Fruit fly (Drosophila melanogaster) whole organism, embryonic: ENCODE results near the gene Veneno.

Source experiments
- Asciz ChIP-seq: fragments of 200-800 bp; sonication (Bioruptor generic); optimal IDR thresholded peaks from 2 replicates; lab custom pipeline; 2017; ENCODE audit warnings: missing biosample characterization, mild to moderate bottlenecking, missing genetic modification characterization, missing genetic modification reagents
- Atf6 ChIP-seq: fragments of 200-800 bp; sonication (Bioruptor generic); IDR thresholded peaks from 2 replicates; pipeline ENCODE4 v1.3.6; 2022; ENCODE audit warnings: missing biosample characterization, missing genetic modification characterization
- Awh ChIP-seq: fragments of 200-800 bp; sonication (Bioruptor generic); IDR thresholded peaks from 2 replicates; pipeline ENCODE4, ENCODE4 v1.3.6; 2022; ENCODE audit warnings: missing biosample characterization, missing genetic modification characterization
- CG10321 ChIP-seq: fragments of 200-800 bp; sonication (Bioruptor generic); IDR thresholded peaks from 2 replicates; pipeline ENCODE4 v1.3.6; 2022; ENCODE audit warnings: missing biosample characterization, missing genetic modification characterization
- CG11504 ChIP-seq: fragments of 200-800 bp; sonication (Bioruptor generic); optimal IDR thresholded peaks from 3 replicates; lab custom pipeline; 2019; ENCODE audit warnings: missing biosample characterization, mild to moderate bottlenecking, missing genetic modification characterization, moderate library complexity
- CG12155 ChIP-seq: fragments of 200-800 bp; sonication (Bioruptor generic); optimal IDR thresholded peaks from 3 replicates; lab custom pipeline; 2016; ENCODE audit warnings: missing biosample characterization, missing genetic modification characterization
- CG1602 ChIP-seq: fragments of 200-800 bp; sonication (Bioruptor generic); optimal IDR thresholded peaks from 3 replicates; lab custom pipeline; 2016; ENCODE audit warnings: missing biosample characterization, missing genetic modification characterization
- CG17361 ChIP-seq: fragments of 200-800 bp; sonication (Bioruptor generic); IDR thresholded peaks from 3 replicates; pipeline ENCODE4 v1.3.6; 2022; ENCODE audit warnings: missing biosample characterization, missing genetic modification characterization
- CG18011 ChIP-seq: fragments of 200-800 bp; sonication (Bioruptor generic); optimal IDR thresholded peaks from 2 replicates; lab custom pipeline; 2017; ENCODE audit warnings: missing biosample characterization, missing genetic modification characterization, mild to moderate bottlenecking, moderate library complexity, missing genotype
- CG2129 ChIP-seq: fragments of 200-800 bp; sonication (Bioruptor generic); IDR thresholded peaks from 2 replicates; pipeline ENCODE4 v1.3.6; 2022; ENCODE audit warnings: missing biosample characterization, missing genetic modification characterization; ENCODE audit not compliant: partially characterized antibody
- CG3407 ChIP-seq: fragments of 200-800 bp; sonication (Bioruptor generic); optimal IDR thresholded peaks from 2 replicates; lab custom pipeline; 2018; ENCODE audit warnings: missing biosample characterization, mild to moderate bottlenecking, missing genetic modification characterization
- CG34376 ChIP-seq: fragments of 200-800 bp; sonication (Bioruptor generic); optimal IDR thresholded peaks from 2 replicates; lab custom pipeline; 2018; ENCODE audit warnings: missing biosample characterization, mild to moderate bottlenecking, missing genetic modification characterization
- CG3995 ChIP-seq: fragments of 200-800 bp; sonication (Bioruptor generic); optimal IDR thresholded peaks from 3 replicates; lab custom pipeline; 2016; ENCODE audit warnings: missing biosample characterization, missing genetic modification characterization
- CG42726 ChIP-seq: fragments of 200-800 bp; sonication (Bioruptor generic); IDR thresholded peaks from 2 replicates; pipeline ENCODE4 v1.3.6; 2022; ENCODE audit warnings: missing biosample characterization, missing genetic modification characterization; ENCODE audit not compliant: partially characterized antibody
- CG4360 ChIP-seq: fragments of 200-800 bp; sonication (Bioruptor generic); IDR thresholded peaks from 2 replicates; pipeline ENCODE4 v1.3.6; 2022; ENCODE audit warnings: missing biosample characterization, missing genetic modification characterization
- CG4707 ChIP-seq: fragments of 200-800 bp; sonication (Bioruptor generic); optimal IDR thresholded peaks from 2 replicates; lab custom pipeline; 2018; ENCODE audit warnings: missing biosample characterization, mild to moderate bottlenecking, missing genetic modification characterization, moderate library complexity
- CG5953 ChIP-seq: fragments of 200-800 bp; sonication (Bioruptor generic); IDR thresholded peaks from 2 replicates; pipeline ENCODE4 v1.3.6; 2022; ENCODE audit warnings: missing biosample characterization, missing genetic modification characterization
- CG6254 ChIP-seq: fragments of 200-800 bp; sonication (Bioruptor generic); optimal IDR thresholded peaks from 3 replicates; lab custom pipeline; 2017; ENCODE audit warnings: mild to moderate bottlenecking, missing biosample characterization, missing genetic modification reagents, missing genetic modification characterization
- CG6272 ChIP-seq: fragments of 200-800 bp; sonication (Bioruptor generic); IDR thresholded peaks from 2 replicates; pipeline ENCODE4 v1.3.6; 2022; ENCODE audit warnings: missing biosample characterization, missing genetic modification characterization
- CG6654 ChIP-seq: fragments of 200-800 bp; sonication (Bioruptor generic); optimal IDR thresholded peaks from 2 replicates; lab custom pipeline; 2017; ENCODE audit warnings: missing biosample characterization, mild to moderate bottlenecking, missing genetic modification characterization
- D ChIP-seq, 2 experiments: fragments of 200-800 bp in 1 of 2; fragments of >200 bp in 1 of 2; sonication (Bioruptor generic) in 1 of 2; optimal IDR thresholded peaks; 2 replicates in 1 of 2; 3 replicates in 1 of 2; lab custom pipeline; 2017; ENCODE audit warnings: mild to moderate bottlenecking in 1 of 2, missing biosample characterization in 1 of 2, missing genetic modification characterization in 1 of 2, missing genetic modification reagents in 1 of 2
- Dp ChIP-seq: fragments of 200-800 bp; sonication (Bioruptor generic); optimal IDR thresholded peaks from 2 replicates; lab custom pipeline; 2018; ENCODE audit warnings: missing biosample characterization, mild to moderate bottlenecking, missing genetic modification characterization, moderate library complexity
- Fer1 ChIP-seq: fragments of 200-800 bp; sonication (Bioruptor generic); optimal IDR thresholded peaks from 2 replicates; lab custom pipeline; 2017; ENCODE audit warnings: missing biosample characterization, mild to moderate bottlenecking, missing genetic modification characterization
- GATAe ChIP-seq: fragments of 200-800 bp; sonication (Bioruptor generic); conservative IDR thresholded peaks from 2 replicates; pipeline ENCODE4 v1.3.6; 2022; ENCODE audit warnings: missing biosample characterization, missing genetic modification characterization
- HHEX ChIP-seq: fragments of 200-800 bp; sonication (Bioruptor generic); optimal IDR thresholded peaks from 3 replicates; lab custom pipeline; 2017; ENCODE audit warnings: missing biosample characterization, mild to moderate bottlenecking, missing genetic modification characterization, missing genetic modification reagents
- HLHmδ ChIP-seq: fragments of 200-800 bp; sonication (Bioruptor generic); optimal IDR thresholded peaks from 2 replicates; lab custom pipeline; 2018; ENCODE audit warnings: missing biosample characterization, mild to moderate bottlenecking, missing genetic modification characterization, moderate library complexity
- Lim3 ChIP-seq: fragments of 200-800 bp; sonication (Bioruptor generic); IDR thresholded peaks from 2 replicates; pipeline ENCODE4 v1.3.6; 2022; ENCODE audit warnings: missing biosample characterization, missing genetic modification characterization
- Neu2 ChIP-seq: fragments of 200-800 bp; sonication (Bioruptor generic); optimal IDR thresholded peaks from 3 replicates; lab custom pipeline; 2016; ENCODE audit warnings: missing biosample characterization, missing genetic modification characterization, borderline replicate concordance
- Scr ChIP-seq: fragments of 200-800 bp; sonication (Bioruptor generic); IDR thresholded peaks from 2 replicates; pipeline ENCODE4 v1.3.6; 2022; ENCODE audit warnings: missing biosample characterization, missing genetic modification characterization; ENCODE audit not compliant: partially characterized antibody
- TFAM ChIP-seq: fragments of 200-800 bp; sonication (Bioruptor generic); optimal IDR thresholded peaks from 2 replicates; lab custom pipeline; 2017; ENCODE audit warnings: missing biosample characterization, missing genetic modification characterization, inconsistent platforms
- ab ChIP-seq: fragments of 200-800 bp; sonication (Bioruptor generic); optimal IDR thresholded peaks from 2 replicates; lab custom pipeline; 2016; ENCODE audit warnings: missing biosample characterization, missing genetic modification characterization
- bbx ChIP-seq: fragments of 200-800 bp; sonication (Bioruptor generic); IDR thresholded peaks from 2 replicates; pipeline ENCODE4 v1.3.6; 2022; ENCODE audit warnings: missing biosample characterization, missing genetic modification characterization; ENCODE audit not compliant: partially characterized antibody
- cad ChIP-seq: fragments of >200 bp; optimal IDR thresholded peaks from 2 replicates; lab custom pipeline; 2017; ENCODE audit warnings: missing biosample characterization, missing genetic modification characterization
- dimm ChIP-seq: fragments of 200-800 bp; sonication (Bioruptor generic); IDR thresholded peaks from 2 replicates; pipeline ENCODE4 v1.3.6; 2022; ENCODE audit warnings: missing biosample characterization, missing genetic modification characterization
- dmrt99B ChIP-seq: fragments of 200-800 bp; sonication (Bioruptor generic); optimal IDR thresholded peaks from 2 replicates; lab custom pipeline; 2018; ENCODE audit warnings: missing biosample characterization, mild to moderate bottlenecking, missing genetic modification characterization, moderate library complexity
- dpn ChIP-seq, 2 experiments: fragments of 200-800 bp; sonication (Bioruptor generic); optimal IDR thresholded peaks; 3 replicates each; lab custom pipeline; 2016; ENCODE audit warnings: missing biosample characterization in 2 of 2, missing genetic modification characterization in 2 of 2
- gcm2 ChIP-seq: fragments of 200-800 bp; sonication (Bioruptor generic); optimal IDR thresholded peaks from 2 replicates; lab custom pipeline; 2016; ENCODE audit warnings: missing biosample characterization, missing genetic modification characterization
- gem ChIP-seq: fragments of 200-800 bp; sonication (Bioruptor generic); optimal IDR thresholded peaks from 2 replicates; lab custom pipeline; 2019; ENCODE audit warnings: missing biosample characterization, mild to moderate bottlenecking, missing genetic modification characterization, moderate library complexity
- jumu ChIP-seq: fragments of 200-800 bp; sonication (Bioruptor generic); optimal IDR thresholded peaks from 3 replicates; lab custom pipeline; 2016; ENCODE audit warnings: missing biosample characterization, missing genetic modification characterization
- lmd ChIP-seq: fragments of 200-800 bp; sonication (Bioruptor generic); IDR thresholded peaks from 2 replicates; pipeline ENCODE4 v1.3.6; 2022; ENCODE audit warnings: missing biosample characterization, missing genetic modification characterization
- nom ChIP-seq: fragments of 200-800 bp; sonication (Bioruptor generic); optimal IDR thresholded peaks from 2 replicates; lab custom pipeline; 2017; ENCODE audit warnings: missing biosample characterization, missing genetic modification characterization, mild to moderate bottlenecking, moderate library complexity, missing genetic modification reagents
- org-1 ChIP-seq: fragments of 200-800 bp; sonication (Bioruptor generic); optimal IDR thresholded peaks from 2 replicates; lab custom pipeline; 2017; ENCODE audit warnings: missing biosample characterization, missing genetic modification characterization
- phol ChIP-seq: fragments of 200-800 bp; sonication (Bioruptor generic); optimal IDR thresholded peaks from 3 replicates; lab custom pipeline; 2018; ENCODE audit warnings: missing biosample characterization, mild to moderate bottlenecking, missing genetic modification characterization, moderate library complexity
- pzg ChIP-seq: fragments of 200-800 bp; sonication (Bioruptor generic); optimal IDR thresholded peaks from 3 replicates; lab custom pipeline; 2018; ENCODE audit warnings: missing biosample characterization, mild to moderate bottlenecking, missing genetic modification characterization, moderate library complexity
- salm ChIP-seq: fragments of 200-800 bp; sonication (Bioruptor generic); optimal IDR thresholded peaks from 2 replicates; lab custom pipeline; 2018; ENCODE audit warnings: missing biosample characterization, mild to moderate bottlenecking, missing genetic modification characterization
- sd ChIP-seq: fragments of 200-800 bp; sonication (Bioruptor generic); optimal IDR thresholded peaks from 3 replicates; lab custom pipeline; 2018; ENCODE audit warnings: missing biosample characterization, mild to moderate bottlenecking, missing genetic modification characterization, moderate library complexity
- slp2 ChIP-seq: fragments of 200-800 bp; sonication (Bioruptor generic); optimal IDR thresholded peaks from 2 replicates; lab custom pipeline; 2016; ENCODE audit warnings: missing biosample characterization, missing genetic modification characterization
- trh ChIP-seq: fragments of 200-800 bp; sonication (Bioruptor generic); optimal IDR thresholded peaks from 2 replicates; lab custom pipeline; 2016; ENCODE audit warnings: missing biosample characterization, missing genetic modification characterization
- wdn ChIP-seq: fragments of 200-800 bp; sonication (Bioruptor generic); IDR thresholded peaks from 2 replicates; pipeline ENCODE4 v1.3.6; 2022; ENCODE audit warnings: missing biosample characterization, missing genetic modification characterization
- z ChIP-seq: fragments of 200-800 bp; sonication (Bioruptor generic); IDR thresholded peaks from 3 replicates; pipeline ENCODE4 v1.3.6; 2022; ENCODE audit warnings: missing biosample characterization, missing genetic modification characterization

Veneno gene

dm6 chr3R:8355579-8355978 lies 6.8 kb downstream of the Veneno start (continued):
- no peak for TF ChIP-seq cad (GFP tag; lab: Kevin White, UChicago)
- TF ChIP-seq Fer1, result peak; percentile 97
- peak; percentile 97 for TF ChIP-seq gem (tag; lab: Kevin White, UChicago)
- peak; percentile 97 for TF ChIP-seq wdn (GFP tag; lab: Robert Waterston, UW)
- TF ChIP-seq CG11504, result peak; percentile 93
- TF ChIP-seq slp2 (GFP tag; lab: Kevin White, UChicago), result peak; percentile 96
- TF ChIP-seq ab (GFP tag; lab: Kevin White, UChicago), result peak; percentile 73
- TF ChIP-seq CG6272 (GFP tag; lab: Robert Waterston, UW), result peak; percentile 90
- peak; percentile 97 for TF ChIP-seq dpn (GFP tag; optimal IDR thresholded peaks at IDR 0.05; lab: Kevin White, UChicago)
- TF ChIP-seq D (optimal IDR thresholded peaks at IDR 0.05; lab: Kevin White, UChicago), result no peak
- TF ChIP-seq D (GFP tag; optimal IDR thresholded peaks at IDR 0.05; lab: Kevin White, UChicago), result peak; percentile 88
- peak; percentile 82 for TF ChIP-seq CG6654 (GFP tag; lab: Kevin White, UChicago)
- TF ChIP-seq CG2129 (GFP tag; lab: Robert Waterston, UW), result no peak
- no peak for TF ChIP-seq Scr (GFP tag; lab: Robert Waterston, UW)
- peak; percentile 88 for TF ChIP-seq trh (GFP tag; lab: Kevin White, UChicago)
- TF ChIP-seq pzg, result peak; percentile 27
- TF ChIP-seq CG17361 (GFP tag; lab: Robert Waterston, UW), result peak; percentile 83
- TF ChIP-seq dmrt99B, result peak; percentile 94
- peak; percentile 91 for TF ChIP-seq phol (tag; lab: Kevin White, UChicago)
- TF ChIP-seq GATAe, result peak; percentile 87
- peak; percentile 94 for TF ChIP-seq Asciz (GFP tag; lab: Kevin White, UChicago)
- peak; percentile 78 for TF ChIP-seq CG6254 (GFP tag; lab: Kevin White, UChicago)
- TF ChIP-seq Dp (GFP tag; lab: Kevin White, UChicago), result peak; percentile 4
- peak; percentile 87 for TF ChIP-seq CG3407
- TF ChIP-seq HLHmδ (GFP tag; lab: Kevin White, UChicago), result no peak
- TF ChIP-seq z (GFP tag; lab: Robert Waterston, UW), result no peak
- peak; percentile 90 for TF ChIP-seq CG5953 (GFP tag; lab: Robert Waterston, UW)
- TF ChIP-seq CG4707 (GFP tag; lab: Kevin White, UChicago), result peak; percentile 79
- peak; percentile 88 for TF ChIP-seq salm (tag; lab: Kevin White, UChicago)
- TF ChIP-seq Neu2, result peak; percentile 52
- TF ChIP-seq lmd (GFP tag; lab: Robert Waterston, UW), result peak; percentile 96
- TF ChIP-seq Awh (GFP tag; lab: Robert Waterston, UW), result peak; percentile 90
- TF ChIP-seq CG1602 (GFP tag; lab: Kevin White, UChicago), result peak; percentile 88
- peak; percentile 94 for TF ChIP-seq jumu (GFP tag; lab: Kevin White, UChicago)
- TF ChIP-seq Lim3 (GFP tag; lab: Robert Waterston, UW), result peak; percentile 80
- TF ChIP-seq CG34376, result peak; percentile 95
- peak; percentile 94 for TF ChIP-seq HHEX (GFP tag; lab: Kevin White, UChicago)
- no peak for TF ChIP-seq CG42726 (GFP tag; lab: Robert Waterston, UW)
- peak; percentile 92 for TF ChIP-seq gcm2
- peak; percentile 95 for TF ChIP-seq CG12155 (GFP tag; lab: Kevin White, UChicago)
- TF ChIP-seq TFAM (GFP tag; lab: Kevin White, UChicago), result peak; percentile 71
- TF ChIP-seq Atf6 (GFP tag; lab: Robert Waterston, UW), result peak; percentile 97
- peak; percentile 90 for TF ChIP-seq sd (tag; lab: Kevin White, UChicago)
- peak; percentile 63 for TF ChIP-seq CG4360
- TF ChIP-seq nom (GFP tag; lab: Kevin White, UChicago), result peak; percentile 27
- TF ChIP-seq CG3995 (GFP tag; lab: Kevin White, UChicago), result peak; percentile 56
- TF ChIP-seq bbx (GFP tag; lab: Robert Waterston, UW), result no peak
- peak; percentile 72 for TF ChIP-seq CG10321 (GFP tag; lab: Robert Waterston, UW)
- TF ChIP-seq dimm (GFP tag; lab: Robert Waterston, UW), result peak; percentile 81
- TF ChIP-seq org-1 (GFP tag; lab: Kevin White, UChicago), result peak; percentile 93
- peak; percentile 87 for TF ChIP-seq CG18011 (GFP tag; lab: Kevin White, UChicago)
